Fruit fly (Drosophila melanogaster) whole organism, pupa: ENCODE results near the gene CG6333.

Experiments used
- CG12605 ChIP-seq: fragments of 200-800 bp; sonication (Bioruptor generic); IDR thresholded peaks from 2 replicates; pipeline ENCODE4 v1.3.6; 2022; ENCODE audit warnings: missing biosample characterization, missing genetic modification characterization
- CG14655 ChIP-seq: fragments of 200-800 bp; sonication (Bioruptor generic); optimal IDR thresholded peaks from 3 replicates; lab custom pipeline; 2017; ENCODE audit warnings: mild to moderate bottlenecking, missing biosample characterization, missing genetic modification reagents, missing genetic modification characterization
- CG15710 ChIP-seq: fragments of 200-800 bp; sonication (Bioruptor generic); optimal IDR thresholded peaks from 2 replicates; lab custom pipeline; 2018; ENCODE audit warnings: missing biosample characterization, mild to moderate bottlenecking, missing genetic modification characterization, moderate library complexity
- CG32121 ChIP-seq: fragments of 200-800 bp; sonication (Bioruptor generic); IDR thresholded peaks from 2 replicates; pipeline ENCODE4 v1.3.6; 2022; ENCODE audit warnings: missing biosample characterization, missing genetic modification characterization
- CG34367 ChIP-seq: fragments of 200-800 bp; sonication (Bioruptor generic); optimal IDR thresholded peaks from 2 replicates; lab custom pipeline; 2018; ENCODE audit warnings: missing biosample characterization, mild to moderate bottlenecking, missing genetic modification characterization
- CG9948 ChIP-seq: fragments of 200-800 bp; sonication (Bioruptor generic); optimal IDR thresholded peaks from 2 replicates; lab custom pipeline; 2018; ENCODE audit warnings: missing biosample characterization, mild to moderate bottlenecking, missing genetic modification characterization, moderate library complexity
- EcR ChIP-seq: fragments of 200-800 bp; sonication (Bioruptor generic); optimal IDR thresholded peaks from 3 replicates; lab custom pipeline; 2019; ENCODE audit warnings: missing biosample characterization, missing genetic modification characterization, mild to moderate bottlenecking, moderate library complexity, missing genetic modification reagents
- Snoo ChIP-seq: fragments of 200-800 bp; sonication (Bioruptor generic); optimal IDR thresholded peaks from 3 replicates; lab custom pipeline; 2017; ENCODE audit warnings: missing biosample characterization, mild to moderate bottlenecking, missing genetic modification characterization, inconsistent platforms
- fd96Ca ChIP-seq: fragments of 200-800 bp; sonication (Bioruptor generic); IDR thresholded peaks from 3 replicates; pipeline ENCODE4 v1.3.6; 2022; ENCODE audit warnings: missing biosample characterization, missing genetic modification characterization

DNA sequence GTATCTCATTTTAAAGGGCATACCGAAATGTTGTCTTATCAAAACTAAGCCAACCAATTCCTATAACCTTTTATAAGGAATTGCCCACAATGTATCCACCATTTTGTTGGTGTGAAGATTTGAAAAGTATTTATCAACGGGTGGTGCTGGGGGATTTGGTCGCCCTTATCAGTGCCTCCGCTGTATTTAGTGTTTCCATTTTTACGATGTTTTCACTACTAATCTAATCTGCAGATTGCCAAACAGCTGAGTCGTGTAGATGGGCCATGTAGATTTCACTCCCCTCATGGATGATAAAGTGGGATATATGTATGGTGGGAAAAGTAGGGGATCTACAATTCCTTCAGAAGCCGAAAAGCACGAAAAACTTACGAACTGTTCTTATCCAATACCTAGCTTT lies 45.4 kb upstream of the CG6333 start:
- no peak for TF ChIP-seq CG12605
- no peak for TF ChIP-seq fd96Ca (GFP tag; lab: Robert Waterston, UW)
- no peak for TF ChIP-seq CG9948
- TF ChIP-seq CG15710 (tag; lab: Kevin White, UChicago), result no peak
- TF ChIP-seq Snoo (tag; lab: Kevin White, UChicago), result no peak
- no peak for TF ChIP-seq CG14655
- no peak for TF ChIP-seq EcR (GFP tag; lab: Kevin White, UChicago)
- no peak for TF ChIP-seq CG34367 (tag; lab: Kevin White, UChicago)
- no peak for TF ChIP-seq CG32121 (GFP tag; lab: Robert Waterston, UW)
